Fruit fly (Drosophila melanogaster): Measurements from ENCODE around the gene Ank2.

Ank2 gene

DNA sequence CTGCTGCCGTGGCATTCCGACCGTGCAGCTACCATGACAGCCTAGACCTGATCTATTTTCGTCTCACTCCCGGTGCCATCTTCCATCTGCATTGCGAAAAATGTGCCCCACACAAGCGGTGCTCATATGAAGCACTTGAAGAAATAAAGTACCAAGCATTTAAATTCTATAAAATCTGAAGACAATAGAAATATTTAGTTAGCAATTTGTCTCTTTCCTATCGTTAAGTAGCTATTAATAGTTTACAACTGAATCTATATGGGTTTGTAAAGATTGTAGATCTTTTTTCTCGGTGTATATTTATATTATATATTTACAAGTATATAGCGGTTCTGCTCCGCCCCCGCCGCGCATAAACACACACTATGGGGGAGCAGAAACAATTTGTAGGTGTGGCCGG lies 107.0 kb downstream of the Ank2 start (continued):
- TF ChIP-seq CG8632 (GFP tag; optimal IDR thresholded peaks at IDR 0.05) (peak; percentile 5), CG32006 (GFP tag; optimal IDR thresholded peaks at IDR 0.05) (peak; percentile 78), acj6 (GFP tag; optimal IDR thresholded peaks at IDR 0.05) (peak; percentile 66), CG15336 (GFP tag; IDR thresholded peaks at IDR 0.05) (peak; percentile 84), dsx (GFP tag; optimal IDR thresholded peaks at IDR 0.05; ENCODE audit: poor library complexity, severe bottlenecking) (peak; percentile 58), CG8119 (GFP tag; IDR thresholded peaks at IDR 0.05) (peak; percentile 81), CG11762 (GFP tag; optimal IDR thresholded peaks at IDR 0.05; ENCODE audit: insufficient read depth) (peak; percentile 18), fkh (GFP tag; optimal IDR thresholded peaks at IDR 0.05) (no peak), CG9139 (GFP tag; optimal IDR thresholded peaks at IDR 0.05) (no peak), CG4318 (GFP tag; optimal IDR thresholded peaks at IDR 0.05) (peak; percentile 62), CG10669 (GFP tag; optimal IDR thresholded peaks at IDR 0.05) (peak; percentile 37), CG6808 (GFP tag; optimal IDR thresholded peaks at IDR 0.05) (no peak), Blimp-1 (GFP tag; optimal IDR thresholded peaks at IDR 0.05) (no peak), fd85E (GFP tag; optimal IDR thresholded peaks at IDR 0.05) (no peak), lz (GFP tag; optimal IDR thresholded peaks at IDR 0.05) (no peak), dac (GFP tag; optimal IDR thresholded peaks at IDR 0.05) (no peak), CG16779 (tag; optimal IDR thresholded peaks at IDR 0.05) (peak; percentile 33), Eip93F (GFP tag; optimal IDR thresholded peaks at IDR 0.05) (no peak), Hr38 (GFP tag; optimal IDR thresholded peaks at IDR 0.05) (no peak), Eip75B (GFP tag; optimal IDR thresholded peaks at IDR 0.05) (peak; percentile 37)

DNA sequence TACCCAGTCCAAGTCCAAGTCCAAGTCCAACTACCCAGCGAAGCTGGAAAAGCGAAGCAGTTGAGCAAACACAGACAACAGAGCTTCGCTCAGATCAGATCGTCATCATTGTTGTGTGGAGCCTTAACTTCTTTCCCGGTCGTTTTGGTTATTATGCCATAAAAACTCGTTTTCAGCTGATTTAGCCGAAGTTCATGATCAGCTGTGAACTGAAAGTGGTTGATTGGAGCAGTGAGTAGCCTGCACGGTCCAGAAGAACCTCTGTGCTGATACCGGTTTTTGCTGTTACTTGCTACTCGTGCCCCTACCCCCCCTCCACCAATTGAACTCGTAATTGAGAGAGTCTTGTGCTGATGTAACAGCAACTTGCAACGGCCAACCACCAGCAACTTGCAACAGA lies 107.7 kb downstream of the Ank2 start:
- TF ChIP-seq Sox102F (GFP tag; optimal IDR thresholded peaks at IDR 0.05) (peak; percentile 39), CG8119 (GFP tag; IDR thresholded peaks at IDR 0.05) (no peak), vri (GFP tag; optimal IDR thresholded peaks at IDR 0.05) (peak; percentile 54), Blimp-1 (GFP tag; optimal IDR thresholded peaks at IDR 0.05) (peak; percentile 70), ss (GFP tag; optimal IDR thresholded peaks at IDR 0.05) (no peak), CG6854 (GFP tag; optimal IDR thresholded peaks at IDR 0.05) (peak; percentile 31), Eip78C (GFP tag) (peak; percentile 38), dsx (GFP tag; optimal IDR thresholded peaks at IDR 0.05; ENCODE audit: poor library complexity, severe bottlenecking) (peak; percentile 51)

DNA sequence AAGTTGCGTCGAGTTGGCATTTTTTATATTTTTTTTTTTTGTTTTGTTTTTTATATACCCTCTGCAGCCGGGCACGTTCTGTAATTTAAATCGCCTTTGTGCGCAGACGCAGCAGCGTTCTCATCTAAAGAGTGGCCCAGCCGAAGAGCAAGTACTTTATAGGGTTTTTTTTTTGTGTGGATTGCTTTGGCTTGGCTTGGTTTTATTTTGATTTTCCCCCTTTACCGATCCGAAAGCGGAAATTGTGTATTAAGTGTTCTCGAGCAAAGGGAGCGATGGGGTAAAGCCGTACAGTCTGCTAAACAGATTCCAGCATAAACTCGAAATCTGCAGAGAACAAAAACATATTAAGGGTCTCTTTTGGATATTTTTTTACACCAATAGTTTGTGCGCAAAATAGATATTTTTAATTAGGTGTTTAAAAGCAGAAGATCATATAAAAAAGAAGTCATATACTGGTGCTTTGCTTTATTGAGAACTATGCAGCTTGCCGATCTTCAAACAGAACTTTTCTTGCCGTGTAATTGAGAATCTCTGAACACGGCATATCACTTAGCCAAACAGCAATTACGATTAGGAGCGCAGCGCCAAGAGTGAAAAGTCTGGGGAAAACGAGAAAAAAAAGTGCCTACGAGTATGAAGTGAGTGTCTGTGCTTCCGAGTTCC lies 111.7 kb downstream of the Ank2 start:
- TF ChIP-seq CG4318 (GFP tag; optimal IDR thresholded peaks at IDR 0.05) (no peak), Ets96B (tag; optimal IDR thresholded peaks at IDR 0.05) (peak; percentile 43), CG31627 (GFP tag; optimal IDR thresholded peaks at IDR 0.05) (no peak), CG10631 (GFP tag; optimal IDR thresholded peaks at IDR 0.05) (peak; percentile 5), Eip93F (GFP tag; optimal IDR thresholded peaks at IDR 0.05) (no peak), ss (GFP tag; optimal IDR thresholded peaks at IDR 0.05) (peak; percentile 43 to 49), CG6808 (GFP tag; optimal IDR thresholded peaks at IDR 0.05) (peak; percentile 39), Eip78C (GFP tag) (peak; percentile 62), CG11902 (GFP tag; optimal IDR thresholded peaks at IDR 0.05) (no peak), CG3032 (tag; optimal IDR thresholded peaks at IDR 0.05) (peak; percentile 41), CG8119 (GFP tag; IDR thresholded peaks at IDR 0.05) (no peak), Sox102F (GFP tag; optimal IDR thresholded peaks at IDR 0.05) (no peak), CG1621 (tag; optimal IDR thresholded peaks at IDR 0.05) (peak; percentile 13), svp (GFP tag) (peak; percentile 50), Hr39 (GFP tag; optimal IDR thresholded peaks at IDR 0.05) (no peak), salr (GFP tag; optimal IDR thresholded peaks at IDR 0.05) (no peak), spab (GFP tag; optimal IDR thresholded peaks at IDR 0.05) (peak; percentile 22), CG6163 (GFP tag; IDR thresholded peaks at IDR 0.05) (0 out of 3 replicates have a peak, but pooled peaks have one; percentile 5), fd59A (GFP tag; optimal IDR thresholded peaks at IDR 0.05) (no peak), Hr38 (GFP tag; optimal IDR thresholded peaks at IDR 0.05) (no peak), CG34406 (GFP tag; optimal IDR thresholded peaks at IDR 0.05) (no peak), CG6276 (GFP tag; optimal IDR thresholded peaks at IDR 0.05) (no peak), cyc (GFP tag; optimal IDR thresholded peaks at IDR 0.05) (no peak), fd85E (GFP tag; optimal IDR thresholded peaks at IDR 0.05) (no peak), Smox (GFP tag; optimal IDR thresholded peaks at IDR 0.05) (no peak), achi (GFP tag; optimal IDR thresholded peaks at IDR 0.05) (no peak), Eip75B (GFP tag; optimal IDR thresholded peaks at IDR 0.05) (peak; percentile 3), CG15336 (GFP tag; IDR thresholded peaks at IDR 0.05) (no peak), CG3919 (GFP tag; optimal IDR thresholded peaks at IDR 0.05) (no peak), CG7368 (GFP tag; optimal IDR thresholded peaks at IDR 0.05) (no peak), CG11294 (GFP tag; IDR thresholded peaks at IDR 0.05) (no peak), vri (GFP tag; optimal IDR thresholded peaks at IDR 0.05) (no peak), dac (GFP tag; optimal IDR thresholded peaks at IDR 0.05) (no peak), CG10669 (GFP tag; optimal IDR thresholded peaks at IDR 0.05) (peak; percentile 36)
